Fruit fly (Drosophila melanogaster) whole organism, pupa: ENCODE data around the gene CG32320.

Experiments used
- CG10348 ChIP-seq: fragments of 200-800 bp; sonication (Bioruptor generic); IDR thresholded peaks from 2 replicates; pipeline ENCODE4 v1.3.6; 2022; ENCODE audit warnings: missing biosample characterization, missing genetic modification characterization
- CG12605 ChIP-seq: fragments of 200-800 bp; sonication (Bioruptor generic); IDR thresholded peaks from 2 replicates; pipeline ENCODE4 v1.3.6; 2022; ENCODE audit warnings: missing biosample characterization, missing genetic modification characterization
- CG13204 ChIP-seq: fragments of 200-800 bp; sonication (Bioruptor generic); optimal IDR thresholded peaks from 2 replicates; lab custom pipeline; 2018; ENCODE audit warnings: missing biosample characterization, mild to moderate bottlenecking, missing genetic modification characterization, moderate library complexity
- CG14655 ChIP-seq: fragments of 200-800 bp; sonication (Bioruptor generic); optimal IDR thresholded peaks from 3 replicates; lab custom pipeline; 2017; ENCODE audit warnings: mild to moderate bottlenecking, missing biosample characterization, missing genetic modification reagents, missing genetic modification characterization
- CG15710 ChIP-seq: fragments of 200-800 bp; sonication (Bioruptor generic); optimal IDR thresholded peaks from 2 replicates; lab custom pipeline; 2018; ENCODE audit warnings: missing biosample characterization, mild to moderate bottlenecking, missing genetic modification characterization, moderate library complexity
- CG17806 ChIP-seq: fragments of 200-800 bp; sonication (Bioruptor generic); optimal IDR thresholded peaks from 2 replicates; lab custom pipeline; 2018; ENCODE audit warnings: missing biosample characterization, mild to moderate bottlenecking, missing genetic modification characterization, moderate library complexity
- CG32121 ChIP-seq: fragments of 200-800 bp; sonication (Bioruptor generic); IDR thresholded peaks from 2 replicates; pipeline ENCODE4 v1.3.6; 2022; ENCODE audit warnings: missing biosample characterization, missing genetic modification characterization
- CG34367 ChIP-seq: fragments of 200-800 bp; sonication (Bioruptor generic); optimal IDR thresholded peaks from 2 replicates; lab custom pipeline; 2018; ENCODE audit warnings: missing biosample characterization, mild to moderate bottlenecking, missing genetic modification characterization
- CG4496 ChIP-seq: fragments of 200-800 bp; sonication (Bioruptor generic); IDR thresholded peaks from 3 replicates; pipeline ENCODE4 v1.3.6; 2022; ENCODE audit warnings: missing biosample characterization, missing genetic modification characterization
- CG8159 ChIP-seq: fragments of 200-800 bp; sonication (Bioruptor generic); optimal IDR thresholded peaks from 3 replicates; lab custom pipeline; 2018; ENCODE audit warnings: missing biosample characterization, mild to moderate bottlenecking, missing genetic modification characterization, moderate library complexity
- CG8301 ChIP-seq: fragments of 200-800 bp; sonication (Bioruptor generic); optimal IDR thresholded peaks from 2 replicates; lab custom pipeline; 2018; ENCODE audit warnings: missing biosample characterization, mild to moderate bottlenecking, missing genetic modification characterization
- CG9948 ChIP-seq: fragments of 200-800 bp; sonication (Bioruptor generic); optimal IDR thresholded peaks from 2 replicates; lab custom pipeline; 2018; ENCODE audit warnings: missing biosample characterization, mild to moderate bottlenecking, missing genetic modification characterization, moderate library complexity
- D1 ChIP-seq: fragments of 200-800 bp; sonication (Bioruptor generic); optimal IDR thresholded peaks from 2 replicates; lab custom pipeline; 2018; ENCODE audit warnings: missing biosample characterization, mild to moderate bottlenecking, missing genetic modification characterization, moderate library complexity
- EcR ChIP-seq: fragments of 200-800 bp; sonication (Bioruptor generic); optimal IDR thresholded peaks from 3 replicates; lab custom pipeline; 2019; ENCODE audit warnings: missing biosample characterization, missing genetic modification characterization, mild to moderate bottlenecking, moderate library complexity, missing genetic modification reagents
- Ets98B ChIP-seq: fragments of 200-800 bp; sonication (Bioruptor generic); IDR thresholded peaks from 2 replicates; pipeline ENCODE4 v1.3.6; 2022; ENCODE audit warnings: missing biosample characterization, missing genetic modification characterization
- Pif1A ChIP-seq: fragments of 200-800 bp; sonication (Bioruptor generic); optimal IDR thresholded peaks from 3 replicates; lab custom pipeline; 2016; ENCODE audit warnings: missing biosample characterization, missing genetic modification characterization
- Pif1B ChIP-seq: fragments of 200-800 bp; sonication (Bioruptor generic); optimal IDR thresholded peaks from 3 replicates; lab custom pipeline; 2016; ENCODE audit warnings: missing biosample characterization, missing genetic modification characterization
- Snoo ChIP-seq: fragments of 200-800 bp; sonication (Bioruptor generic); optimal IDR thresholded peaks from 3 replicates; lab custom pipeline; 2017; ENCODE audit warnings: missing biosample characterization, mild to moderate bottlenecking, missing genetic modification characterization, inconsistent platforms
- fd96Ca ChIP-seq: fragments of 200-800 bp; sonication (Bioruptor generic); IDR thresholded peaks from 3 replicates; pipeline ENCODE4 v1.3.6; 2022; ENCODE audit warnings: missing biosample characterization, missing genetic modification characterization
- gl ChIP-seq: fragments of 200-800 bp; sonication (Bioruptor generic); optimal IDR thresholded peaks from 2 replicates; lab custom pipeline; 2018; ENCODE audit warnings: missing biosample characterization, mild to moderate bottlenecking, missing genetic modification characterization
- rn ChIP-seq: fragments of 200-800 bp; sonication (Bioruptor generic); IDR thresholded peaks from 2 replicates; pipeline ENCODE4 v1.3.6; 2022; ENCODE audit warnings: missing biosample characterization, missing genetic modification characterization

CG32320 gene

dm6 chr3L:1450940-1451339, 52.6 kb downstream of the CG32320 start:
- TF ChIP-seq Ets98B (GFP tag; lab: Robert Waterston, UW), result peak; percentile 28; the same call in 1 of the 2 replicates
- TF ChIP-seq CG4496, result 0 out of 3 replicates have a peak, but pooled peaks have one; percentile 40
- TF ChIP-seq D1 (tag; lab: Kevin White, UChicago), result no peak
- no peak for TF ChIP-seq CG13204 (GFP tag; lab: Kevin White, UChicago)
- TF ChIP-seq CG10348 (GFP tag; lab: Robert Waterston, UW), result no peak
- peak; percentile 27 for TF ChIP-seq CG17806
- TF ChIP-seq CG8301 (tag; lab: Kevin White, UChicago), result no peak
- no peak for TF ChIP-seq CG34367 (tag; lab: Kevin White, UChicago)
- no peak for TF ChIP-seq CG12605 (GFP tag; lab: Robert Waterston, UW)
- TF ChIP-seq CG32121 (GFP tag; lab: Robert Waterston, UW), result peak; percentile 41; the same call in 1 of the 2 replicates
- TF ChIP-seq CG9948 (tag; lab: Kevin White, UChicago), result peak; percentile 42
- no peak for TF ChIP-seq EcR (GFP tag; lab: Kevin White, UChicago)
- no peak for TF ChIP-seq Pif1B (GFP tag; lab: Kevin White, UChicago)
- TF ChIP-seq Snoo, result no peak
- TF ChIP-seq fd96Ca (GFP tag; lab: Robert Waterston, UW), result peak; percentile 54; the same call in 1 of the 3 replicates
- peak; percentile 26 for TF ChIP-seq CG8159 (tag; lab: Kevin White, UChicago)
- no peak for TF ChIP-seq CG15710 (tag; lab: Kevin White, UChicago)
- peak; percentile 10 for TF ChIP-seq CG14655 (GFP tag; lab: Kevin White, UChicago)
- TF ChIP-seq Pif1A (GFP tag; lab: Kevin White, UChicago), result peak; percentile 2
- TF ChIP-seq gl (tag; lab: Kevin White, UChicago), result no peak
- TF ChIP-seq rn (GFP tag; lab: Robert Waterston, UW), result no peak
